Worm (Caenorhabditis elegans) whole organism, L1 larva: ENCODE data around the gene R04B5.5.

ENCODE experiments used
- C04F5.9 ChIP-seq: sonication (generic microtip); optimal IDR thresholded peaks from 2 replicates; lab custom pipeline; 2016; ENCODE audit warnings: missing genetic modification characterization, missing compliant biosample characterization
- F16B12.6 ChIP-seq: fragments of 150-350 bp; optimal IDR thresholded peaks from 2 replicates; lab custom pipeline; 2014; ENCODE audit warnings: missing biosample characterization, missing genetic modification characterization
- aly-2 ChIP-seq: fragments of 150-350 bp; optimal IDR thresholded peaks from 2 replicates; lab custom pipeline; 2014; ENCODE audit warnings: missing biosample characterization, missing genetic modification characterization
- lsy-2 ChIP-seq, 2 experiments: fragments of 150-350 bp; optimal IDR thresholded peaks; 2 replicates each; lab custom pipeline; 2014; ENCODE audit warnings: missing biosample characterization in 2 of 2, missing genetic modification characterization in 2 of 2
- snpc-4 ChIP-seq: fragments of 150-350 bp; optimal IDR thresholded peaks from 2 replicates; lab custom pipeline; 2014; ENCODE audit warnings: missing biosample characterization, missing genetic modification characterization
- sptf-1 ChIP-seq: fragments of 150-350 bp; optimal IDR thresholded peaks from 2 replicates; lab custom pipeline; 2014; ENCODE audit warnings: missing biosample characterization, missing genetic modification characterization

- no peak for TF ChIP-seq aly-2
- no peak for TF ChIP-seq C04F5.9 (tag; lab: Kevin White, UChicago)
- TF ChIP-seq snpc-4 (tag; lab: Kevin White, UChicago): no peak
- TF ChIP-seq sptf-1 (tag; lab: Kevin White, UChicago): no peak
- TF ChIP-seq F16B12.6 (tag; lab: Kevin White, UChicago): no peak
- no peak for TF ChIP-seq lsy-2 (tag; optimal IDR thresholded peaks at IDR 0.05; lab: Kevin White, UChicago)
These were observed 16.7 kb upstream of the R04B5.5 start, which contains the start of gene nhr-192 for ce11 chrV:10070541-10070940.
